Fruit fly (Drosophila melanogaster): Measurements from ENCODE around the gene nAChRbeta3.

The nAChRbeta3 gene

DNA sequence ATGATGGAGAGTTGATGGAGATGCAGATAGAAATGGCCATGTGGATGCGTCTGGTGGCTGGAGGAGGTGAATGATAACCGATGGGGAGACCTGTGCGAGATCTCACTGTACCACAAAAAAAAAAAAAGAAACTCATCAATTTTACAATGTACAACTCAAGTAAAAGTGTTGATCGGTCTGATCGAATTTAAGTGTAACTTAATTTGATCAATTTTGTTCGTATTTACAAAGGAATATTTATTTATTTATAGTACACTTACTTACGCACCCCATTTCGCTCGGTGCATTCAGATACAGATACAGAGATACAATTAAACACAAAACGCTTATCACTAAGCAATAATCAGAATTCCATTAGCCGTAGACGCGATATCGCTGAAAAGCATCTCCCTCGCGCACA lies 22.2 kb upstream of the nAChRbeta3 start:
- TF ChIP-seq Xbp1 (GFP tag; optimal IDR thresholded peaks at IDR 0.05) (peak; percentile 59), H2.0 (GFP tag; IDR thresholded peaks at IDR 0.05) (peak; percentile 20; the same call in 1 of the 2 replicates), Ptx1 (GFP tag; IDR thresholded peaks at IDR 0.05) (peak; percentile 49), lbe (GFP tag; optimal IDR thresholded peaks at IDR 0.05) (no peak), pnt (GFP tag; optimal IDR thresholded peaks at IDR 0.05) (peak; percentile 10), danr (GFP tag; IDR thresholded peaks at IDR 0.05) (0 out of 2 replicates have a peak, but pooled peaks have one; percentile 20), CG17568 (GFP tag; optimal IDR thresholded peaks at IDR 0.05) (no peak), NC2β (GFP tag; optimal IDR thresholded peaks at IDR 0.05) (peak; percentile 31), zen (tag; optimal IDR thresholded peaks at IDR 0.05) (peak; percentile 80), bab2 (GFP tag; optimal IDR thresholded peaks at IDR 0.05) (peak; percentile 31), sr (GFP tag; IDR thresholded peaks at IDR 0.05) (0 out of 3 replicates have a peak, but pooled peaks have one; percentile 8), CG15601 (tag; optimal IDR thresholded peaks at IDR 0.05) (peak; percentile 48), CG14667 (GFP tag; IDR thresholded peaks at IDR 0.05) (peak; percentile 16; the same call in 1 of the 2 replicates), caup (GFP tag; optimal IDR thresholded peaks at IDR 0.05; ENCODE audit: severe bottlenecking) (peak; percentile 5), trh (GFP tag; optimal IDR thresholded peaks at IDR 0.05) (no peak), CG10462 (GFP tag; optimal IDR thresholded peaks at IDR 0.05) (peak; percentile 5), sob (GFP tag; IDR thresholded peaks at IDR 0.05) (peak; percentile 43; the same call in 1 of the 2 replicates), CG32532 (GFP tag; IDR thresholded peaks at IDR 0.05) (0 out of 2 replicates have a peak, but pooled peaks have one; percentile 23), CG10209 (GFP tag; optimal IDR thresholded peaks at IDR 0.05) (peak; percentile 62), CG10431 (GFP tag; optimal IDR thresholded peaks at IDR 0.05) (no peak), gsb-n (tag; optimal IDR thresholded peaks at IDR 0.05) (peak; percentile 58), Bteb2 (GFP tag; optimal IDR thresholded peaks at IDR 0.05) (peak; percentile 35), CG17361 (GFP tag; IDR thresholded peaks at IDR 0.05) (peak; percentile 48; the same call in 2 of the 3 replicates), CG8388 (GFP tag; optimal IDR thresholded peaks at IDR 0.05) (peak; percentile 63), az2 (GFP tag; optimal IDR thresholded peaks at IDR 0.05) (peak; percentile 64), CG18262 (tag; optimal IDR thresholded peaks at IDR 0.05) (peak; percentile 66), CG11504 (tag; optimal IDR thresholded peaks at IDR 0.05) (peak; percentile 63), dati (GFP tag; IDR thresholded peaks at IDR 0.05) (peak; percentile 48; the same call in 1 of the 2 replicates), fru (optimal IDR thresholded peaks at IDR 0.05) (no peak), CG4424 (GFP tag; optimal IDR thresholded peaks at IDR 0.05) (peak; percentile 70), phol (tag; optimal IDR thresholded peaks at IDR 0.05) (peak; percentile 74), corto (GFP tag; optimal IDR thresholded peaks at IDR 0.05) (no peak), CG13296 (GFP tag; optimal IDR thresholded peaks at IDR 0.05) (no peak), slou (GFP tag; optimal IDR thresholded peaks at IDR 0.05) (peak; percentile 19), insv (GFP tag; optimal IDR thresholded peaks at IDR 0.05) (no peak), Ravus (GFP tag; IDR thresholded peaks at IDR 0.05) (no peak; the same call in 1 of the 2 replicates), CG4730 (GFP tag; IDR thresholded peaks at IDR 0.05) (peak; percentile 40; the same call in 1 of the 2 replicates), Fer3 (tag; optimal IDR thresholded peaks at IDR 0.05) (peak; percentile 42), ttk (GFP tag; IDR thresholded peaks at IDR 0.05) (peak; percentile 44; the same call in 1 of the 2 replicates), CG2116 (GFP tag; optimal IDR thresholded peaks at IDR 0.05) (peak; percentile 2), prd (optimal IDR thresholded peaks at IDR 0.05) (no peak), prd (GFP tag; IDR thresholded peaks at IDR 0.05) (peak; percentile 66; the same call in 2 of the 3 replicates), CoRest (tag; optimal IDR thresholded peaks at IDR 0.05) (peak; percentile 53), CG8359 (GFP tag; optimal IDR thresholded peaks at IDR 0.05; ENCODE audit: borderline replicate concordance) (peak; percentile 45), CG10654 (GFP tag; optimal IDR thresholded peaks at IDR 0.05) (peak; percentile 5), CG14441 (GFP tag; IDR thresholded peaks at IDR 0.05) (peak; percentile 54; the same call in 1 of the 2 replicates), tio (GFP tag; optimal IDR thresholded peaks at IDR 0.05) (peak; percentile 35), Awh (GFP tag; IDR thresholded peaks at IDR 0.05) (peak; percentile 73), CG6689 (GFP tag; IDR thresholded peaks at IDR 0.05) (peak; percentile 70), CG17829 (tag; optimal IDR thresholded peaks at IDR 0.05) (peak; percentile 37), Gug (GFP tag; IDR thresholded peaks at IDR 0.05) (peak; percentile 37; the same call in 1 of the 4 replicates)

Data from whole organism, embryonic.